Worm (Caenorhabditis elegans) whole organism, L1 larva: ENCODE measurements around the gene F47G3.4.

Source experiments
- nhr-20 ChIP-seq: sonication (generic microtip); optimal IDR thresholded peaks from 2 replicates; lab custom pipeline; 2016; ENCODE audit warnings: mild to moderate bottlenecking, missing genetic modification characterization, missing compliant biosample characterization
- snpc-4 ChIP-seq: fragments of 150-350 bp; optimal IDR thresholded peaks from 2 replicates; lab custom pipeline; 2014; ENCODE audit warnings: missing biosample characterization, missing genetic modification characterization

- TF ChIP-seq snpc-4 (tag; lab: Kevin White, UChicago), result no peak
- no peak for TF ChIP-seq nhr-20 (tag; lab: Kevin White, UChicago)
Observed at ce11 chrX:2369073-2369472, 12.3 kb upstream of the F47G3.4 start.
